Worm (Caenorhabditis elegans) whole organism, L4/young adult: ENCODE measurements around the gene fbxa-32.

Source experiments
- W03F9.2 ChIP-seq: fragments of 150-350 bp; optimal IDR thresholded peaks from 2 replicates; lab custom pipeline; 2014; ENCODE audit warnings: missing biosample characterization, missing genetic modification characterization
- dao-5 ChIP-seq: sonication (generic microtip); optimal IDR thresholded peaks from 2 replicates; lab custom pipeline; 2016; ENCODE audit warnings: missing genotype, missing genetic modification characterization, moderate library complexity, missing compliant biosample characterization
- him-1 ChIP-seq: sonication (generic microtip); optimal IDR thresholded peaks from 2 replicates; lab custom pipeline; 2016; ENCODE audit warnings: missing genotype, missing genetic modification reagents, missing genetic modification characterization, missing compliant biosample characterization

The fbxa-32 gene

DNA sequence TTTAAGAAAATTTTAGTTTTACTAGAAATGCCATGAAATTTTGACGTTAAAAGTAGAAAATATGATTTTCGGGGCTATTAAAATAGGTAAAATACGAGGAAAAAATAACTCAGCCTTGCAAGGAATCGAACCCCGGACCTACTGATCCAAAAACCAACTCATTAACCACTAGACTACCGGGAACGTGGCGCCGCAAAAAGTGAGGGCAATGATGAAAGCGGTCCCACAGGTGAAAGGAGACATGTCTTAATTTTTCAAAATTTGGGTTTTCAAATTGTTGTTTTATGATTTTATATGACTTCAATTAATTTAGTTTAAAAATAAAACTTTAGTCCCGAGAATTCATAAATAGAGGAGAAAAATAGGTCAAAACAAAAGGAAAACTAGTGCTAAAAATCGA, 38.4 kb downstream of the fbxa-32 start:
- no peak for TF ChIP-seq W03F9.2 (tag; lab: Kevin White, UChicago)
- TF ChIP-seq dao-5 = no peak
- no peak for TF ChIP-seq him-1 (tag; lab: Kevin White, UChicago)

- TF ChIP-seq dao-5 (no peak), W03F9.2 (tag; lab: Kevin White, UChicago) (no peak), him-1 (tag; lab: Kevin White, UChicago) (no peak)
Observed at ce11 chrIII:1230174-1230573, 38.9 kb downstream of the fbxa-32 start, which contains the start of gene pes-4. TSS of gene pes-4 (minus strand) at chrIII:1230274.

- TF ChIP-seq him-1 (tag; lab: Kevin White, UChicago) (no peak), dao-5 (no peak), W03F9.2 (tag; lab: Kevin White, UChicago) (no peak)
Observed at ce11 chrIII:1229510-1229909, 39.5 kb downstream of the fbxa-32 start.

DNA sequence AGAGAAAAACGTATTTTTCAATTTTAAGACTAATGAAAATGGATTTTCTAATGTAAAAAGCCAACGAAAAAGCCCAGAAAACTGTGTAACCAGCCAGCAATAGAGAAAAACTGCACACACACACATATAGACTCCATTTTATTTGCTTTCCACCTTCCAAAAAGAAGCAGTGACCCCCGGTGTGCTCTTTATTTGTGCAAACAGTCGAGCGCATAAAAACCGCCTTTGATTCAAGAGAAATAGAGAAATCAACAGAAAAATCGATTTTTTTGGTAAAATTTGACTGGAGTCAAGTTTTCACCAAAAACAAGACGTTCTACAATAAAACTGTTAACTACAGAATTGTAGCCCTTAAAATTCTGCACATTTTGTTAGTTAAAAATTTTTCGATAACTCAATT, 40.5 kb downstream of the fbxa-32 start:
- TF ChIP-seq dao-5 (no peak), W03F9.2 (tag; lab: Kevin White, UChicago) (no peak), him-1 (tag; lab: Kevin White, UChicago) (no peak)

ce11 chrIII:1226256-1226655, 42.8 kb downstream of the fbxa-32 start:
- no peak for TF ChIP-seq dao-5
- TF ChIP-seq him-1 (tag; lab: Kevin White, UChicago) = no peak
- no peak for TF ChIP-seq W03F9.2 (tag; lab: Kevin White, UChicago)

DNA sequence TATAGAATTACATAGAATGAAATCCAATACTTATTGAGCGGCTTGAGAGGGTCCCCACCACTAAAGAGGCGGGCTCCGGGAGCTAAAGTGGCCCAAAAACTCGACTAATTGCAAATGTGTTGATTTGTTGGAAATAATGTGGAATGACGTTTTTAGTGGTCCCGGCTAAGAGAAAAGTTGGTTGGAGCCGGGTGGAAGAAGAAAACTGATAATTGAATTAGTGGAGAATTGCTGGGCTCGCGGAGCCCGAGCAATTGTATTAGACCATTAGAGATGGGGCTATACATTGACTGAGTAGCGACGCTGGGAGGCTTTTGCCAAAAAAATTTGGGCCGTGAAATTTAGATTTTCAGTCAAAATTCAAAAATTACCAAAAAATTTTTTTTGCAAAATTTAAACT, 43.5 kb downstream of the fbxa-32 start:
- no peak for TF ChIP-seq him-1 (tag; lab: Kevin White, UChicago)
- no peak for TF ChIP-seq W03F9.2 (tag; lab: Kevin White, UChicago)
- no peak for TF ChIP-seq dao-5

DNA sequence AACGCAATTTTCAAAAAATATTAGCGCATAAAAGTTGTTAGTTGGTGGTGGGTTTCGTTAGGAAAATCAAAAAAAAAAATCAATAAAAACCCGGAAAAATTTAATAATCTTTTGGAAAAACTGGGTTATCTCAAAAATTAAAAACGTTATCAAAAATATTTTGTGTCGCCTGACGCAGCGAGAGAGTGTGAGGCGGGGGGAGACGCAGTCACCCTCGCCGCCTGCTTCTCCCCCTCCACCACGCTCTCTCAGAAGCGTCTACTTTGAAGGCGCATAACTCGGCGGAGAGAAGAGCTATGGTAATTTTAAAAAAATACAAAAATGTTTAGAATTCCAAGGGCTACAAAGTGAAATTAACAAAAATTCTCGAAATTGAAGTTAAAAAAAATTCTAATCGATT, 43.9 kb downstream of the fbxa-32 start:
- TF ChIP-seq him-1 (tag; lab: Kevin White, UChicago) (no peak), W03F9.2 (tag; lab: Kevin White, UChicago) (no peak), dao-5 (no peak)

ce11 chrIII:1223319-1224093, 45.5 kb downstream of the fbxa-32 start:
- no peak for TF ChIP-seq W03F9.2 (tag; lab: Kevin White, UChicago)
- no peak for TF ChIP-seq dao-5
- TF ChIP-seq him-1 (tag; lab: Kevin White, UChicago) = no peak

DNA sequence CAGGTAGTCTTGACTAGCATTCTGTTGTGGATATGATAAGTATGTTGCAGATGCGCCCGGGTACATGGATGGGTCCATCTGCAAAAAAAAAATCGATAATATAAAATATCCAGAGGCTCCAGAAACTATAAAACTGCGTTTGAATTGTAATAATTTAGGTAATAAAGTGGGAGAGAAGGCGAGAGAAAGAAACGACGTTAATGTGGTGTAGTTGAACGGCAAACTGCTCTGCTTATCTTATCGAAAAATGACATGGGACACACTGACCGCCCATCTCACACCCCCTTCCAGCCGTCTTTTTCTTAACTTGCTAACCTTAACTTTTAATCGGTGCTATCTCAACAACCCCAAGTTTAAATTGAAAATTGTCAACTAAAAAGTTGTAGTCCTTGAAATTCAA, 47.1 kb downstream of the fbxa-32 start:
- no peak for TF ChIP-seq W03F9.2 (tag; lab: Kevin White, UChicago)
- no peak for TF ChIP-seq dao-5
- no peak for TF ChIP-seq him-1 (tag; lab: Kevin White, UChicago)

DNA sequence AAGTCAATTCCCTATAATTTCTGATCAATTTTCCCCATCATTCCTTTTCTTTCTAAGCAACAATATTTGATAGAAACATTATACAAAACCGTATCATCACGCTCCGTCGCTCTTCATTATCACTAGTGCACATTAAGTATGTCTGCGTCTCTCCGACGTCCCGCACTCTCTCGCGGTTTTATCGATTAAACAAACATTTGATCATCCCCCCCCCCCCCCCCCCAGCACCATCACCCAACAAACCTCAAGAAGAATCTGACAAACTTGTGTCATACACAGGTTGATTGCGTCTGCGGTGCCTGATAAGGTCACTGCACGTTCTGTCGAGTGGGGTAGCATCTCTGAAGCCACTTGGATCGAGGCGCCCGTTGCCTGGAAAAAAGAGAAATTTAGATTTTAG, 49.0 kb downstream of the fbxa-32 start:
- TF ChIP-seq W03F9.2 (tag; lab: Kevin White, UChicago) = no peak

DNA sequence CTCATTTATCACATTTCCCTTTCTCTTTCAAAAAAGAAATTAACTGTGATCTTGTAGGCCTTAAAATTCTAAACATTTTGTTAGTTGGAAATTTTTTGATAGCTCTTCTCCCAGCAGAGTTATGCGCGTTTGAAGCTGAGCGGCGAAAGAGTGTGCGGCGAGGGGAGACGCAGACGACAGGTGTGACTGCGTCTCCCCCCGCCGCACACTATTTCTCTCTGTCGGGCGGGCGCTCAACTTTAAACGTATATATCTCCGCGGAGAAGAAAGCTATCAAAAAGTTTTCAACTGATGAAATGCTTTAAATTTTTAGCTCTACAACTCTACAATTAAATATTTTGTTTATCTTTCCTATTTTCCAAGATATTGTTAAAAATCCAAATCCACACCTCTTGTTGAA, 50.1 kb downstream of the fbxa-32 start:
- TF ChIP-seq dao-5 (no peak), him-1 (tag; lab: Kevin White, UChicago) (no peak), W03F9.2 (tag; lab: Kevin White, UChicago) (no peak)

DNA sequence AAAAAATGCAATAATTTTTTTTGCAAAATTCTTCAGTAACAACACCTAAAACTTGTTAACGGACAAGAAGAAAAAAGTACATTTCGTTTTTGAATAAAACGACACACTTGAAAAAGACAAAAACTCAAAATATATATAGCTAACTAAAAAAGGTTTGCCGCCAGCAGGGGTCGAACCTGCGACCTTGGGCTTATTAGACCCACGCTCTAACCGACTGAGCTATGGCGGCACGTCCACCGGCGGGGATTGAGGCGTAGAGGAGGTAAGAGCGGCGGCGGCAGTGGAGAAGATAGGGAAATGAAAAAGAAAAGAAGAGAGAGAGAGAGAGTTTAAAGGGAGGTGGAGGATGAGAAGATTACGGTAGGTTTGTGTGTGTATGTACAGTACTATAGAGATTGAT, 50.8 kb downstream of the fbxa-32 start:
- TF ChIP-seq W03F9.2 (tag; lab: Kevin White, UChicago) = no peak
- no peak for TF ChIP-seq dao-5
- no peak for TF ChIP-seq him-1 (tag; lab: Kevin White, UChicago)
